Fruit fly (Drosophila melanogaster): Measurements from ENCODE around the gene spir.
A peak's percentile ranks its signal among the peaks of the same experiment; 100 is the strongest.

Gene spir

DNA sequence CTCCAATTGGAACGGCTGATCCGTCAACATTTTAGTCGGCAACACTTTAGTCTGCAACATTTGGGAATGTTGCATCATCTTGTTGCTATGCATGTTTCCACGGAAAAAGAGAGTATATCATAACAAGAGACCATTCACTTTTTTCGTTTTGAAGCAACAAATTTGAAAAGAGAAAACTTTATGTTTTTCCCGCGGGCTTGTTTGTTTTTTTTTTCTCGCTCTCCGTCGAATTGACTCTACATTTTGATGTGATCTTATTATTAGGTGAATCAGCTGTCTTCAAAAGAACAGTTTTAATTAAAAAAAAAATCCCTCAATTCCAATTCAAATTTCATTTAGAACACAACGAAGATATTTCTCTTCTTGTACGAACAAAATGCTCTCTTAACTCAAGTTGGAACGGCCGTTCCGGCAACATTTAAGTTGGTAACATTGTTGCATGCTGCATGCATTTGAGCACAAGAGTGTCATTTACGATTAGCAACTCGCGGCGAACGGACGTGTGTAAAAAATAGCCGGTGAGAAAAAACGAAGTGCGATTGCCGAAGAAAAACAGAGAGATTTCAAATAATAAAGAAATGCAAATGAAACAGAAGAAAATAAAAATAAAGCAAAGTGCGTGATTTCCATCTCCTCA, at the start of gene spir:
Gene spir, plus strand, starts transcription at position 469 of the 637 bp plus-strand sequence.
- TF ChIP-seq CG6854 (GFP tag; optimal IDR thresholded peaks at IDR 0.05), result no peak
- peak; percentile 23 for TF ChIP-seq stwl (tag; optimal IDR thresholded peaks at IDR 0.05)
- peak; percentile 47 for TF ChIP-seq CG17568 (GFP tag; optimal IDR thresholded peaks at IDR 0.05)
- TF ChIP-seq sna (GFP tag; IDR thresholded peaks at IDR 0.05; ENCODE audit: partially characterized antibody), result no peak
- TF ChIP-seq Ets65A (GFP tag), result no peak
- TF ChIP-seq ttk (GFP tag; IDR thresholded peaks at IDR 0.05), result no peak
- peak; percentile 6 for TF ChIP-seq PHDP (tag; optimal IDR thresholded peaks at IDR 0.05)
- peak in 1 of 2 experiments; percentile 62 for TF ChIP-seq Eip74EF (GFP tag; optimal IDR thresholded peaks at IDR 0.05)
- TF ChIP-seq vvl (GFP tag; IDR thresholded peaks at IDR 0.05), result peak; percentile 35; the same call in 1 of the 2 replicates
- TF ChIP-seq ato (GFP tag; IDR thresholded peaks at IDR 0.05; ENCODE audit: partially characterized antibody), result peak; percentile 46
- TF ChIP-seq lbe (GFP tag; optimal IDR thresholded peaks at IDR 0.05), result peak; percentile 44
- TF ChIP-seq CG12071 (GFP tag; optimal IDR thresholded peaks at IDR 0.05), result peak; percentile 20
- peak; percentile 30 for TF ChIP-seq CG17829 (tag; optimal IDR thresholded peaks at IDR 0.05)
- TF ChIP-seq wek (GFP tag; optimal IDR thresholded peaks at IDR 0.05), result peak; percentile 47
- no peak for TF ChIP-seq lov (optimal IDR thresholded peaks at IDR 0.05)
- TF ChIP-seq lov (GFP tag; IDR thresholded peaks at IDR 0.05), result no peak
- TF ChIP-seq Med (GFP tag), result peak; percentile 64
- TF ChIP-seq zfh1 (GFP tag; IDR thresholded peaks at IDR 0.05), result peak; percentile 30; the same call in 1 of the 3 replicates
- peak; percentile 54 for TF ChIP-seq sqz (GFP tag; optimal IDR thresholded peaks at IDR 0.05)
- TF ChIP-seq eve (GFP tag; optimal IDR thresholded peaks at IDR 0.05), result peak in 1 of 2 experiments; percentile 75
- peak in 1 of 2 experiments; percentile 21 for TF ChIP-seq bsh (GFP tag; optimal IDR thresholded peaks at IDR 0.05)
- TF ChIP-seq chinmo (GFP tag; IDR thresholded peaks at IDR 0.05; ENCODE audit: partially characterized antibody), result 0 out of 4 replicates have a peak, but pooled peaks have one; percentile 18
- no peak for TF ChIP-seq ab (GFP tag; optimal IDR thresholded peaks at IDR 0.05)
- TF ChIP-seq Trl (optimal IDR thresholded peaks at IDR 0.05), result peak; percentile 69 to 77
- peak; percentile 6 for TF ChIP-seq Trl (GFP tag; optimal IDR thresholded peaks at IDR 0.05)
- TF ChIP-seq bigmax (GFP tag; optimal IDR thresholded peaks at IDR 0.05), result no peak
- TF ChIP-seq CG11504 (tag; optimal IDR thresholded peaks at IDR 0.05), result peak; percentile 100
- TF ChIP-seq BtbVII (GFP tag; optimal IDR thresholded peaks at IDR 0.05), result no peak
- TF ChIP-seq insv (GFP tag; optimal IDR thresholded peaks at IDR 0.05), result peak in 1 of 2 experiments; percentile 88
- peak; percentile 23 for TF ChIP-seq odd (GFP tag; optimal IDR thresholded peaks at IDR 0.05)
- TF ChIP-seq esg (GFP tag; conservative IDR thresholded peaks at IDR 0.05), result no peak
- no peak for TF ChIP-seq CG10654 (GFP tag; optimal IDR thresholded peaks at IDR 0.05)
- TF ChIP-seq CG11695 (GFP tag; IDR thresholded peaks at IDR 0.05), result peak; percentile 30; the same call in 1 of the 3 replicates
- peak; percentile 5 for TF ChIP-seq grau (tag; optimal IDR thresholded peaks at IDR 0.05)
- peak; percentile 30 for TF ChIP-seq unpg (GFP tag; optimal IDR thresholded peaks at IDR 0.05)
- peak; percentile 41 for TF ChIP-seq CG4707 (GFP tag; optimal IDR thresholded peaks at IDR 0.05)
- TF ChIP-seq gcm (GFP tag; optimal IDR thresholded peaks at IDR 0.05), result peak; percentile 28
- TF ChIP-seq hb (GFP tag; IDR thresholded peaks at IDR 0.05; ENCODE audit: partially characterized antibody), result no peak
- TF ChIP-seq Deaf1 (tag; optimal IDR thresholded peaks at IDR 0.05), result peak; percentile 35
- TF ChIP-seq ci (GFP tag; IDR thresholded peaks at IDR 0.05), result peak; percentile 70
- no peak for TF ChIP-seq CG8290 (GFP tag; optimal IDR thresholded peaks at IDR 0.05)
- peak in 1 of 2 experiments; percentile 20 for TF ChIP-seq CG8290 (tag; optimal IDR thresholded peaks at IDR 0.05)
- TF ChIP-seq CG11723 (GFP tag; optimal IDR thresholded peaks at IDR 0.05), result peak; percentile 5
- peak; percentile 19 for TF ChIP-seq her (GFP tag; optimal IDR thresholded peaks at IDR 0.05)
- TF ChIP-seq Doc3 (GFP tag; IDR thresholded peaks at IDR 0.05; ENCODE audit: partially characterized antibody), result no peak
- peak; percentile 46 for TF ChIP-seq nom (GFP tag; optimal IDR thresholded peaks at IDR 0.05)
- no peak for TF ChIP-seq hkb (optimal IDR thresholded peaks at IDR 0.05)
- peak; percentile 52; the same call in 1 of the 2 replicates for TF ChIP-seq hkb (GFP tag; IDR thresholded peaks at IDR 0.05)
- TF ChIP-seq HLHmδ (GFP tag; optimal IDR thresholded peaks at IDR 0.05), result peak; percentile 87

All from whole organism, embryonic.